Fruit fly (Drosophila melanogaster): ENCODE measurements around the gene elg1.

The elg1 gene

dm6 chr3L:16160073-16160398, 28.2 kb downstream of the elg1 start (continued):
- TF ChIP-seq tio (GFP tag; optimal IDR thresholded peaks at IDR 0.05): peak; percentile 29
- no peak for TF ChIP-seq CG2116 (GFP tag; optimal IDR thresholded peaks at IDR 0.05)
- no peak for TF ChIP-seq CG13296 (GFP tag; optimal IDR thresholded peaks at IDR 0.05)
- no peak for TF ChIP-seq CG11085 (GFP tag; IDR thresholded peaks at IDR 0.05)
- no peak for TF ChIP-seq nerfin-2 (GFP tag; IDR thresholded peaks at IDR 0.05; ENCODE audit: partially characterized antibody)
- no peak for TF ChIP-seq dati (GFP tag; IDR thresholded peaks at IDR 0.05)
- TF ChIP-seq knrl (GFP tag; IDR thresholded peaks at IDR 0.05; ENCODE audit: partially characterized antibody): no peak
- TF ChIP-seq shn (GFP tag; optimal IDR thresholded peaks at IDR 0.05): no peak
- no peak for TF ChIP-seq CG6272 (GFP tag; IDR thresholded peaks at IDR 0.05)
- TF ChIP-seq CG15269 (tag; optimal IDR thresholded peaks at IDR 0.05): peak; percentile 18
- TF ChIP-seq seq (GFP tag; IDR thresholded peaks at IDR 0.05): no peak
- TF ChIP-seq wdn (GFP tag; IDR thresholded peaks at IDR 0.05): 0 out of 2 replicates have a peak, but pooled peaks have one; percentile 20
- no peak for TF ChIP-seq CG3838 (GFP tag; optimal IDR thresholded peaks at IDR 0.05)
- TF ChIP-seq Dref (GFP tag; IDR thresholded peaks at IDR 0.05): no peak
- TF ChIP-seq zfh1 (GFP tag; IDR thresholded peaks at IDR 0.05): no peak
- TF ChIP-seq CG17568 (GFP tag; optimal IDR thresholded peaks at IDR 0.05): no peak
- no peak for TF ChIP-seq CG6765 (GFP tag; optimal IDR thresholded peaks at IDR 0.05)
- peak; percentile 78 for TF ChIP-seq CG2120 (GFP tag; optimal IDR thresholded peaks at IDR 0.05)
- TF ChIP-seq CG8290 (GFP tag; optimal IDR thresholded peaks at IDR 0.05): no peak
- TF ChIP-seq CG8290 (tag; optimal IDR thresholded peaks at IDR 0.05): peak in 1 of 2 experiments; percentile 16
- no peak for TF ChIP-seq sc (optimal IDR thresholded peaks at IDR 0.05)
- TF ChIP-seq sc (GFP tag; optimal IDR thresholded peaks at IDR 0.05): no peak
- no peak for TF ChIP-seq Deaf1 (tag; optimal IDR thresholded peaks at IDR 0.05)
- TF ChIP-seq bab2 (GFP tag; optimal IDR thresholded peaks at IDR 0.05): no peak
- no peak for TF ChIP-seq CG18262 (tag; optimal IDR thresholded peaks at IDR 0.05)
- TF ChIP-seq ara (GFP tag; IDR thresholded peaks at IDR 0.05): no peak
- TF ChIP-seq Gsc (GFP tag; IDR thresholded peaks at IDR 0.05): no peak
- TF ChIP-seq Dip2 (GFP tag; IDR thresholded peaks at IDR 0.05): no peak
- no peak for TF ChIP-seq Atf-2 (GFP tag; optimal IDR thresholded peaks at IDR 0.05)
- TF ChIP-seq CG32772 (GFP tag; IDR thresholded peaks at IDR 0.05): no peak
- TF ChIP-seq CG7987 (GFP tag; optimal IDR thresholded peaks at IDR 0.05): no peak
- peak; percentile 41; the same call in 1 of the 2 replicates for TF ChIP-seq slbo (GFP tag; IDR thresholded peaks at IDR 0.05)
- no peak for TF ChIP-seq CG32767 (GFP tag; IDR thresholded peaks at IDR 0.05)
- no peak for TF ChIP-seq CG33557 (GFP tag; optimal IDR thresholded peaks at IDR 0.05)
- no peak for TF ChIP-seq Optix (GFP tag; IDR thresholded peaks at IDR 0.05)
- TF ChIP-seq exex (tag; optimal IDR thresholded peaks at IDR 0.05): peak; percentile 5
- no peak for TF ChIP-seq CG13894 (tag; optimal IDR thresholded peaks at IDR 0.05)
- no peak for TF ChIP-seq Hr39 (optimal IDR thresholded peaks at IDR 0.05)
- no peak for TF ChIP-seq CG1792 (GFP tag; optimal IDR thresholded peaks at IDR 0.05)
- TF ChIP-seq HmgZ (tag; optimal IDR thresholded peaks at IDR 0.05): no peak
- peak; percentile 35 for TF ChIP-seq CG30403 (GFP tag; optimal IDR thresholded peaks at IDR 0.05)
- TF ChIP-seq Dfd (GFP tag; optimal IDR thresholded peaks at IDR 0.05): no peak

DNA sequence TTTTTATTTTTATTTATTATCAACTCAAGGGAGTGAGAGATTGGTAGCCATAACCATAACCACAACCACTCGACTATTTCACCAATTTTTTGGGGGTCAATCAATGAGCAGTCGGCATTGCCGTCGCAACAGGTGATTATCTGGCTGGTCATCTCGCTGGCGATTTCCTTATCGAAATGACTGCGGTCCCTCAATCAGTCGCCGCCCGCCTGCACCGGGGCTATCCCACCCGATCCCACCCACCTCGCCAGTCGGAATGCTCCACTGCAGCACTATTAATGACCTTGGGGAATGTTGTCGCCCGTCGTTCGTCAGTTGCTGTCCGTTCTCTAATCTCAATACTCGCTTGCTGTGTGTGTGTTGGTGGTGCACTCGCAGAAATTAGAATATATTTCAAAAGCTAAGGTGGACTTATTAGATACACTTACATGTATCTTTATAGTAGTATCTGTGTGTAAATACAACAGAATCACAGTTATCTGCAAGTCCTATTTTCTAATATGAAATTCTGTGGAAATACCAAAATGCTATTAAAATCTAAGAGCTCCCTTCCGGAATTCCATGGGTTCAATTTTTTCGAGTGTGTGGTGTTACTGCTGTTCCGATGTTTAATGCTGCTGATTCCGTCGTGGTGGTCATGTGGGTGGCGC, 28.7 kb downstream of the elg1 start:
- peak; percentile 75 for TF ChIP-seq CG10209 (GFP tag; optimal IDR thresholded peaks at IDR 0.05)
- peak; percentile 58 for TF ChIP-seq PHDP (tag; optimal IDR thresholded peaks at IDR 0.05)
- no peak for TF ChIP-seq CG11085 (GFP tag; IDR thresholded peaks at IDR 0.05)
- TF ChIP-seq CG6689 (GFP tag; IDR thresholded peaks at IDR 0.05): 0 out of 2 replicates have a peak, but pooled peaks have one; percentile 25
- peak; percentile 16 for TF ChIP-seq CG3163 (GFP tag; optimal IDR thresholded peaks at IDR 0.05)
- peak; percentile 69 for TF ChIP-seq Rfx (GFP tag; IDR thresholded peaks at IDR 0.05)
- peak; percentile 33; the same call in 1 of the 2 replicates for TF ChIP-seq CG31441 (GFP tag; IDR thresholded peaks at IDR 0.05)
- no peak for TF ChIP-seq abd-A (tag; optimal IDR thresholded peaks at IDR 0.05)
- TF ChIP-seq CG11560 (tag; IDR thresholded peaks at IDR 0.05): peak; percentile 45; the same call in 1 of the 3 replicates
- no peak for TF ChIP-seq bowl (GFP tag; IDR thresholded peaks at IDR 0.05)
- peak; percentile 47 for TF ChIP-seq nerfin-1 (tag; optimal IDR thresholded peaks at IDR 0.05)
- peak; percentile 16 for TF ChIP-seq caup (GFP tag; optimal IDR thresholded peaks at IDR 0.05; ENCODE audit: severe bottlenecking)
- peak; percentile 37 for TF ChIP-seq crc (GFP tag; optimal IDR thresholded peaks at IDR 0.05)
- no peak for TF ChIP-seq HmgD (GFP tag; optimal IDR thresholded peaks at IDR 0.05)
